Fruit fly (Drosophila melanogaster) whole organism, embryonic: ENCODE measurements around the gene CG4629.

Experiments
- Aef1 ChIP-seq: fragments of 200-800 bp; sonication (Bioruptor generic); IDR thresholded peaks from 3 replicates; pipeline ENCODE4 v1.3.6; 2022; ENCODE audit warnings: missing biosample characterization, missing genetic modification characterization
- BEAF-32 ChIP-seq: fragments of 200-800 bp; sonication (Bioruptor generic); optimal IDR thresholded peaks from 3 replicates; lab custom pipeline; 2017; ENCODE audit warnings: missing biosample characterization, missing genetic modification characterization, mild to moderate bottlenecking, moderate library complexity, missing genetic modification reagents
- CG13287 ChIP-seq: fragments of 200-800 bp; sonication (Bioruptor generic); IDR thresholded peaks from 2 replicates; pipeline ENCODE4 v1.3.6; 2022; ENCODE audit warnings: missing biosample characterization, missing genetic modification characterization; ENCODE audit not compliant: partially characterized antibody
- CG14014 ChIP-seq: fragments of 200-800 bp; sonication (Bioruptor generic); IDR thresholded peaks from 2 replicates; pipeline ENCODE4 v1.3.6; 2022; ENCODE audit warnings: missing biosample characterization, missing genetic modification characterization
- CG14050 ChIP-seq: fragments of 200-800 bp; sonication (Bioruptor generic); IDR thresholded peaks from 3 replicates; pipeline ENCODE4 v1.3.6; 2022; ENCODE audit warnings: missing biosample characterization, missing genetic modification characterization
- CG14441 ChIP-seq: fragments of 200-800 bp; sonication (Bioruptor generic); IDR thresholded peaks from 2 replicates; pipeline ENCODE4 v1.3.6; 2022; ENCODE audit warnings: missing biosample characterization, missing genetic modification characterization
- CG15479 ChIP-seq: fragments of 200-800 bp; sonication (Bioruptor generic); optimal IDR thresholded peaks from 3 replicates; lab custom pipeline; 2019; ENCODE audit warnings: missing biosample characterization, mild to moderate bottlenecking, missing genetic modification characterization, moderate library complexity
- CG17359 ChIP-seq: fragments of 200-800 bp; sonication (Bioruptor generic); optimal IDR thresholded peaks from 3 replicates; lab custom pipeline; 2018; ENCODE audit warnings: missing biosample characterization, mild to moderate bottlenecking, missing genetic modification characterization, moderate library complexity
- CG17829 ChIP-seq: fragments of 200-800 bp; optimal IDR thresholded peaks from 2 replicates; lab custom pipeline; 2019; ENCODE audit warnings: missing biosample characterization, mild to moderate bottlenecking, missing genetic modification characterization, moderate library complexity
- CG18599 ChIP-seq: fragments of 200-800 bp; sonication (Bioruptor generic); optimal IDR thresholded peaks from 3 replicates; lab custom pipeline; 2017; ENCODE audit warnings: missing biosample characterization, missing genetic modification characterization, mild to moderate bottlenecking, moderate library complexity, missing genetic modification reagents
- CG30431 ChIP-seq: fragments of 200-800 bp; sonication (Bioruptor generic); optimal IDR thresholded peaks from 2 replicates; lab custom pipeline; 2017; ENCODE audit warnings: missing biosample characterization, missing genetic modification characterization
- CG32532 ChIP-seq: fragments of 200-800 bp; sonication (Bioruptor generic); IDR thresholded peaks from 2 replicates; pipeline ENCODE4 v1.3.6; 2022; ENCODE audit warnings: missing biosample characterization, missing genetic modification characterization
- CG3281 ChIP-seq: fragments of 200-800 bp; sonication (Bioruptor generic); optimal IDR thresholded peaks from 3 replicates; lab custom pipeline; 2017; ENCODE audit warnings: missing biosample characterization, mild to moderate bottlenecking, missing genetic modification characterization
- CG3726 ChIP-seq: fragments of 200-800 bp; sonication (Bioruptor generic); IDR thresholded peaks from 3 replicates; pipeline ENCODE4, ENCODE4 v1.3.6; 2022; ENCODE audit warnings: missing biosample characterization, missing genetic modification characterization
- CG5245 ChIP-seq: fragments of 200-800 bp; sonication (Bioruptor generic); optimal IDR thresholded peaks from 3 replicates; lab custom pipeline; 2016; ENCODE audit warnings: missing biosample characterization, missing genetic modification characterization
- CG7357 ChIP-seq: fragments of 200-800 bp; sonication (Bioruptor generic); IDR thresholded peaks from 3 replicates; pipeline ENCODE4 v1.3.6; 2022; ENCODE audit warnings: missing biosample characterization, missing genetic modification characterization
- CG9932 ChIP-seq: fragments of 200-800 bp; sonication (Bioruptor generic); IDR thresholded peaks from 2 replicates; pipeline ENCODE4 v1.3.6; 2022; ENCODE audit warnings: missing biosample characterization, missing genetic modification characterization
- Deaf1 ChIP-seq: fragments of 200-800 bp; optimal IDR thresholded peaks from 3 replicates; lab custom pipeline; 2019; ENCODE audit warnings: missing biosample characterization, mild to moderate bottlenecking, missing genetic modification characterization, moderate library complexity
- Doc2 ChIP-seq: fragments of 200-800 bp; sonication (Bioruptor generic); IDR thresholded peaks from 2 replicates; pipeline ENCODE4 v1.3.6; 2022; ENCODE audit warnings: missing biosample characterization, missing genetic modification characterization
- Doc3 ChIP-seq: fragments of 200-800 bp; sonication (Bioruptor generic); IDR thresholded peaks from 3 replicates; pipeline ENCODE4 v1.3.6; 2022; ENCODE audit warnings: missing biosample characterization, missing genetic modification characterization; ENCODE audit not compliant: partially characterized antibody
- Dp ChIP-seq: fragments of 200-800 bp; sonication (Bioruptor generic); optimal IDR thresholded peaks from 2 replicates; lab custom pipeline; 2018; ENCODE audit warnings: missing biosample characterization, mild to moderate bottlenecking, missing genetic modification characterization, moderate library complexity
- E2f2 ChIP-seq: fragments of 200-800 bp; sonication (Bioruptor generic); IDR thresholded peaks from 2 replicates; pipeline ENCODE4 v1.3.6; 2022; ENCODE audit warnings: missing biosample characterization, missing genetic modification characterization
- Ets65A ChIP-seq: fragments of 200-800 bp; sonication (Bioruptor generic); peaks from one replicate; lab custom pipeline; 2016; ENCODE audit warnings: missing biosample characterization, missing genetic modification characterization
- GATAe ChIP-seq: fragments of 200-800 bp; sonication (Bioruptor generic); conservative IDR thresholded peaks from 2 replicates; pipeline ENCODE4 v1.3.6; 2022; ENCODE audit warnings: missing biosample characterization, missing genetic modification characterization
- Gsc ChIP-seq: fragments of 200-800 bp; sonication (Bioruptor generic); IDR thresholded peaks from 2 replicates; pipeline ENCODE4 v1.3.6; 2022; ENCODE audit warnings: missing biosample characterization, missing genetic modification characterization
- Gug ChIP-seq: fragments of 200-800 bp; sonication (Bioruptor generic); IDR thresholded peaks from 4 replicates; pipeline ENCODE4 v1.3.6; 2022; ENCODE audit warnings: missing biosample characterization, missing genetic modification characterization
- Lim3 ChIP-seq: fragments of 200-800 bp; sonication (Bioruptor generic); IDR thresholded peaks from 2 replicates; pipeline ENCODE4 v1.3.6; 2022; ENCODE audit warnings: missing biosample characterization, missing genetic modification characterization
- Med ChIP-seq: fragments of 200-800 bp; sonication (Bioruptor generic); peaks from one replicate; lab custom pipeline; 2016; ENCODE audit warnings: missing biosample characterization, missing genetic modification characterization, mild to moderate bottlenecking, inconsistent platforms, moderate library complexity
- Side ChIP-seq: fragments of 200-800 bp; sonication (Bioruptor generic); optimal IDR thresholded peaks from 2 replicates; lab custom pipeline; 2016; ENCODE audit warnings: missing biosample characterization, missing genetic modification characterization
- Sin3A ChIP-seq: fragments of >200 bp; optimal IDR thresholded peaks from 2 replicates; lab custom pipeline; 2018
- Tbp ChIP-seq: fragments of >200 bp; optimal IDR thresholded peaks from 2 replicates; lab custom pipeline; 2018; ENCODE audit warnings: missing biosample characterization, missing genetic modification characterization
- Xbp1 ChIP-seq: fragments of 200-800 bp; sonication (Bioruptor generic); optimal IDR thresholded peaks from 3 replicates; lab custom pipeline; 2016; ENCODE audit warnings: missing biosample characterization, mild to moderate bottlenecking, missing genetic modification characterization
- ci ChIP-seq: fragments of 200-800 bp; sonication (Bioruptor generic); IDR thresholded peaks from 3 replicates; pipeline ENCODE4 v1.3.6; 2022; ENCODE audit warnings: missing biosample characterization, missing genetic modification characterization
- crol ChIP-seq: fragments of 200-800 bp; sonication (Bioruptor generic); IDR thresholded peaks from 2 replicates; pipeline ENCODE4 v1.3.6; 2022; ENCODE audit warnings: missing biosample characterization, missing genetic modification characterization
- dpn ChIP-seq, 2 experiments: fragments of 200-800 bp; sonication (Bioruptor generic); optimal IDR thresholded peaks; 3 replicates each; lab custom pipeline; 2016; ENCODE audit warnings: missing biosample characterization in 2 of 2, missing genetic modification characterization in 2 of 2
- ewg ChIP-seq: fragments of 200-800 bp; sonication (Bioruptor generic); optimal IDR thresholded peaks from 3 replicates; lab custom pipeline; 2017; ENCODE audit warnings: mild to moderate bottlenecking, missing biosample characterization, missing genetic modification reagents, missing genetic modification characterization
- fd102C ChIP-seq: fragments of 200-800 bp; sonication (Bioruptor generic); optimal IDR thresholded peaks from 2 replicates; lab custom pipeline; 2018; ENCODE audit warnings: missing biosample characterization, mild to moderate bottlenecking, missing genetic modification characterization, moderate library complexity
- gsb ChIP-seq: fragments of 200-800 bp; sonication (Bioruptor generic); IDR thresholded peaks from 2 replicates; pipeline ENCODE4 v1.3.6; 2022; ENCODE audit warnings: missing biosample characterization, missing genetic modification characterization
- lab ChIP-seq: fragments of 200-800 bp; sonication (Bioruptor generic); optimal IDR thresholded peaks from 3 replicates; lab custom pipeline; 2017; ENCODE audit warnings: missing biosample characterization, missing genetic modification characterization, mild to moderate bottlenecking, moderate library complexity, missing genetic modification reagents
- pan ChIP-seq, 4 experiments: fragments of >200 bp in 3 of 4; fragments of 200-800 bp in 1 of 4; sonication (Bioruptor generic) in 1 of 4; optimal IDR thresholded peaks in 3 of 4; IDR thresholded peaks in 1 of 4; 2 replicates each; pipeline versions ENCODE4 v1.3.6 to Lab custom; 2017 to 2022; ENCODE audit warnings: missing biosample characterization in 2 of 4, missing genetic modification characterization in 2 of 4, mixed read lengths in 1 of 4
- prd ChIP-seq, 3 experiments: fragments of >200 bp in 2 of 3; fragments of 200-800 bp in 1 of 3; sonication (Bioruptor generic) in 1 of 3; optimal IDR thresholded peaks in 2 of 3; IDR thresholded peaks in 1 of 3; 2 replicates in 2 of 3; 3 replicates in 1 of 3; pipeline versions ENCODE4 v1.3.6 to Lab custom; 2017 to 2022; ENCODE audit warnings: missing biosample characterization in 1 of 3, missing genetic modification characterization in 1 of 3
- sisA ChIP-seq: fragments of 200-800 bp; sonication (Bioruptor generic); IDR thresholded peaks from 2 replicates; pipeline ENCODE4 v1.3.6; 2022; ENCODE audit warnings: missing biosample characterization, missing genetic modification characterization
- sr ChIP-seq: fragments of 200-800 bp; sonication (Bioruptor generic); IDR thresholded peaks from 3 replicates; pipeline ENCODE4 v1.3.6; 2022; ENCODE audit warnings: missing biosample characterization, missing genetic modification characterization
- sug ChIP-seq: fragments of 200-800 bp; optimal IDR thresholded peaks from 2 replicates; lab custom pipeline; 2019; ENCODE audit warnings: missing biosample characterization, mild to moderate bottlenecking, missing genetic modification characterization, moderate library complexity
- tna ChIP-seq: fragments of 200-800 bp; sonication (Bioruptor generic); IDR thresholded peaks from 2 replicates; pipeline ENCODE4 v1.3.6; 2022; ENCODE audit warnings: missing biosample characterization, missing genetic modification characterization; ENCODE audit not compliant: partially characterized antibody
- usp ChIP-seq: fragments of >200 bp; optimal IDR thresholded peaks from 2 replicates; lab custom pipeline; 2017; ENCODE audit warnings: missing biosample characterization, missing genetic modification characterization
- vvl ChIP-seq: fragments of 200-800 bp; sonication (Bioruptor generic); IDR thresholded peaks from 2 replicates; pipeline ENCODE4 v1.3.6; 2022; ENCODE audit warnings: missing biosample characterization, missing genetic modification characterization
- zfh1 ChIP-seq: fragments of 200-800 bp; sonication (Bioruptor generic); IDR thresholded peaks from 3 replicates; pipeline ENCODE4 v1.3.6; 2022; ENCODE audit warnings: missing biosample characterization, missing genetic modification characterization

The CG4629 gene

dm6 chr2L:1091675-1092074 is 10.6 kb downstream of the CG4629 start (continued):
- TF ChIP-seq CG18599 (GFP tag; lab: Kevin White, UChicago) (peak; percentile 28), lab (peak; percentile 2), CG17829 (no peak)

- TF ChIP-seq CG15479 (GFP tag; lab: Kevin White, UChicago) (peak; percentile 22), CG32532 (GFP tag; lab: Robert Waterston, UW) (0 out of 2 replicates have a peak, but pooled peaks have one; percentile 22), Dp (GFP tag; lab: Kevin White, UChicago) (no peak), Lim3 (GFP tag; lab: Robert Waterston, UW) (no peak), CG5245 (GFP tag; lab: Kevin White, UChicago) (no peak), Ets65A (GFP tag; lab: Kevin White, UChicago) (peak; percentile 78), sug (tag; lab: Kevin White, UChicago) (no peak), tna (no peak), Gug (GFP tag; lab: Robert Waterston, UW) (0 out of 4 replicates have a peak, but pooled peaks have one; percentile 1), CG3726 (no peak), CG13287 (GFP tag; lab: Robert Waterston, UW) (no peak), BEAF-32 (GFP tag; lab: Kevin White, UChicago) (no peak), Side (GFP tag; lab: Kevin White, UChicago) (no peak), Tbp (no peak), Xbp1 (no peak), CG3281 (GFP tag; lab: Kevin White, UChicago) (no peak), CG14441 (GFP tag; lab: Robert Waterston, UW) (peak; percentile 6; the same call in 1 of the 2 replicates), crol (GFP tag; lab: Robert Waterston, UW) (no peak), Sin3A (lab: Kevin White, UChicago) (no peak), sisA (GFP tag; lab: Robert Waterston, UW) (0 out of 2 replicates have a peak, but pooled peaks have one; percentile 28), CG9932 (GFP tag; lab: Robert Waterston, UW) (0 out of 2 replicates have a peak, but pooled peaks have one; percentile 12), dpn (GFP tag; optimal IDR thresholded peaks at IDR 0.05; lab: Kevin White, UChicago) (no peak), CG30431 (GFP tag; lab: Kevin White, UChicago) (peak; percentile 6), Med (GFP tag; lab: Kevin White, UChicago) (peak; percentile 77)
These were observed 15.9 kb downstream of the CG4629 start for dm6 chr2L:1086312-1086906.

- TF ChIP-seq Deaf1 (peak; percentile 68), CG14050 (GFP tag; lab: Robert Waterston, UW) (no peak), ci (GFP tag; lab: Robert Waterston, UW) (no peak), fd102C (GFP tag; lab: Kevin White, UChicago) (no peak), sr (GFP tag; lab: Robert Waterston, UW) (0 out of 3 replicates have a peak, but pooled peaks have one; percentile 4), GATAe (GFP tag; lab: Robert Waterston, UW) (no peak), CG17359 (tag; lab: Kevin White, UChicago) (no peak), CG14014 (GFP tag; lab: Robert Waterston, UW) (0 out of 2 replicates have a peak, but pooled peaks have one; percentile 9), pan (optimal IDR thresholded peaks at IDR 0.05; lab: Kevin White, UChicago) (no peak), pan (GFP tag; optimal IDR thresholded peaks at IDR 0.05 in 1 of 2, IDR thresholded peaks at IDR 0.05 in 1 of 2) (no peak), Doc2 (GFP tag; lab: Robert Waterston, UW) (no peak), E2f2 (peak; percentile 11; the same call in 1 of the 2 replicates), Gsc (GFP tag; lab: Robert Waterston, UW) (no peak), zfh1 (GFP tag; lab: Robert Waterston, UW) (no peak), vvl (GFP tag; lab: Robert Waterston, UW) (no peak), usp (no peak), CG7357 (GFP tag; lab: Robert Waterston, UW) (no peak), gsb (GFP tag; lab: Robert Waterston, UW) (no peak), Aef1 (GFP tag; lab: Robert Waterston, UW) (no peak), Doc3 (GFP tag; lab: Robert Waterston, UW) (0 out of 3 replicates have a peak, but pooled peaks have one; percentile 10), ewg (GFP tag; lab: Kevin White, UChicago) (peak; percentile 87), prd (optimal IDR thresholded peaks at IDR 0.05; lab: Kevin White, UChicago) (no peak), prd (GFP tag; IDR thresholded peaks at IDR 0.05; lab: Robert Waterston, UW) (no peak)
These were observed 19.6 kb downstream of the CG4629 start for dm6 chr2L:1082668-1083067.
